Worm (Caenorhabditis elegans) whole organism, midembryonic: ENCODE data around the gene nhr-94.
"Not testable (repeated sequence)": the region's sequence is repeated elsewhere in the genome, so short reads cannot be mapped to it uniquely, and the experiment has no call there.

Experiments
- T22C8.4 ChIP-seq: fragments of 200-800 bp; sonication (Bioruptor generic); IDR thresholded peaks from 2 replicates; pipeline ENCODE4 v1.3.6; 2022; ENCODE audit warnings: missing genetic modification characterization, missing compliant biosample characterization
- cog-1 ChIP-seq: sonication (generic microtip); optimal IDR thresholded peaks from 2 replicates; lab custom pipeline; 2016; ENCODE audit warnings: missing genetic modification characterization, missing compliant biosample characterization
- flt-1 ChIP-seq: fragments of 200-800 bp; sonication (Bioruptor generic); IDR thresholded peaks from 2 replicates; pipeline ENCODE4 v1.3.6; 2022; ENCODE audit warnings: missing genetic modification characterization, missing compliant biosample characterization
- klf-2 ChIP-seq: fragments of 200-800 bp; sonication (Bioruptor generic); conservative IDR thresholded peaks from 2 replicates; pipeline ENCODE4 v1.3.6; 2022; ENCODE audit warnings: missing genetic modification reagents, missing genetic modification characterization, missing compliant biosample characterization
- med-1 ChIP-seq: sonication (generic microtip); optimal IDR thresholded peaks from 2 replicates; lab custom pipeline; 2017; ENCODE audit warnings: missing genetic modification characterization, mild to moderate bottlenecking, missing compliant biosample characterization, antibody characterized with exemption, missing genetic modification reagents; ENCODE audit not compliant: insufficient read depth
- ref-1 ChIP-seq: fragments of 200-800 bp; sonication (Bioruptor generic); conservative IDR thresholded peaks from 2 replicates; pipeline ENCODE4 v1.3.6; 2022; ENCODE audit warnings: missing genetic modification reagents, missing genetic modification characterization, missing compliant biosample characterization
- tab-1 ChIP-seq: fragments of 200-800 bp; sonication (Bioruptor generic); IDR thresholded peaks from 2 replicates; pipeline ENCODE4 v1.3.6; 2022; ENCODE audit warnings: missing genetic modification characterization, missing compliant biosample characterization
- ztf-23 ChIP-seq: fragments of 200-800 bp; sonication (Bioruptor generic); IDR thresholded peaks from 2 replicates; pipeline ENCODE4 v1.3.6; 2022; ENCODE audit warnings: missing genetic modification reagents, missing genetic modification characterization, missing compliant biosample characterization
- ztf-29 ChIP-seq: fragments of 200-800 bp; sonication (Bioruptor generic); IDR thresholded peaks from 2 replicates; pipeline ENCODE4 v1.3.6; 2022; ENCODE audit warnings: missing genetic modification reagents, missing genetic modification characterization, missing compliant biosample characterization

nhr-94 gene

DNA sequence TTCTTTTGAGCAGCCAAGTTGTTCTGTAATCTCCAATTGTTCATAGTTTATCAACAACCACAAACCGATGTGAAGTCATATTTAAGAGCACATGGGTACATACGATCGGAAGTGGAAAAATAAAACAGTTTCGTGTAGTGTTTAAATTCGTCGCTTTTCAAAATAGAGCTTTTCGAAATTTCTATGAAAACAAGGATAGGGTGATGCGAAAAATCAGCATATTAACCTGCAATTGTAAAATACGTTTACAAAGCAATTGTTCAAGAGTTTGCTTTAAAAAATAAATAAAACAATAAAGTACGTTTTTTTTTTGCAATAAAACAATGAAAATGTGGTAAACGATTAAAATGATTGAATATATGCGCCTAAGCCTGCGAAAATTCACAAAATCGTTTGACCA lies 35.8 kb upstream of the nhr-94 start, which contains the start of gene ZK105.14:
Gene ZK105.14, minus strand, starts transcription at position 101 of the 400 bp plus-strand sequence.
- TF ChIP-seq ref-1 (no peak), ztf-23 (GFP tag; lab: Robert Waterston, UW) (no peak), T22C8.4 (no peak), cog-1 (tag; lab: Kevin White, UChicago) (no peak), klf-2 (GFP tag; lab: Robert Waterston, UW) (no peak)

ce11 chrV:7717629-7718028 lies 31.5 kb upstream of the nhr-94 start, which contains the start of gene ZK105.5:
Gene ZK105.5 (minus strand): TSS chrV:7717729.
- TF ChIP-seq klf-2 (GFP tag; lab: Robert Waterston, UW) (no peak), flt-1 (GFP tag; lab: Robert Waterston, UW) (no peak), ref-1 (no peak), cog-1 (tag; lab: Kevin White, UChicago) (no peak), med-1 (GFP tag; lab: Kevin White, UChicago) (no peak), ztf-23 (GFP tag; lab: Robert Waterston, UW) (no peak), tab-1 (GFP tag; lab: Robert Waterston, UW) (no peak), ztf-29 (GFP tag; lab: Robert Waterston, UW) (no peak), T22C8.4 (no peak)

- TF ChIP-seq ztf-23 (GFP tag; lab: Robert Waterston, UW) (no peak), cog-1 (tag; lab: Kevin White, UChicago) (no peak), ztf-29 (GFP tag; lab: Robert Waterston, UW) (no peak), T22C8.4 (no peak), ref-1 (no peak), flt-1 (GFP tag; lab: Robert Waterston, UW) (no peak), tab-1 (GFP tag; lab: Robert Waterston, UW) (no peak), med-1 (GFP tag; lab: Kevin White, UChicago) (no peak), klf-2 (GFP tag; lab: Robert Waterston, UW) (no peak)
These were observed 29.9 kb upstream of the nhr-94 start, which contains the start of gene ZK105.12 for ce11 chrV:7716034-7716433. Gene ZK105.12 (minus strand): TSS chrV:7716134.

DNA sequence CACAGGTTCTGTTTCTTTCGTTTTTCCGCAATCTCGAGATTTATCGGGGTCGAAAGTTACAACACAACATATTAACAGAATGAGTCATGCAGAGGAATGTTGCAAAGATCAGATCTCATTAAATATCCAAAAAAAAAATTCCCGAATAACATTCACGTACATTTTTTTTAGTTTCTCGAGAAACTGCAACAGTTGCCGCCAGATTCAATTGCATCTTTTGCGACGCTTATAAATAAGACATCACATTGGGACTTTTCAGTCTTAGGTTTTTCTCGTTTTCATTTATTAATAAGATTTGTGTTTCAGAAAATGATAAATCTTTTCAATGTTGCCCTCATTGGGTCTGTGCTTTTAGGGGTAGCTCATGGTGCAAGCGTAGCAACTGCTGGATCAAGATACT lies 27.6 kb upstream of the nhr-94 start, which contains the start of gene ZK105.1:
Gene ZK105.1, plus strand, starts transcription at position 301 of the 400 bp plus-strand sequence.
- TF ChIP-seq ref-1 (no peak), T22C8.4 (no peak), klf-2 (GFP tag; lab: Robert Waterston, UW) (no peak), med-1 (GFP tag; lab: Kevin White, UChicago) (no peak), tab-1 (GFP tag; lab: Robert Waterston, UW) (no peak), cog-1 (tag; lab: Kevin White, UChicago) (no peak), ztf-23 (GFP tag; lab: Robert Waterston, UW) (no peak), ztf-29 (GFP tag; lab: Robert Waterston, UW) (no peak), flt-1 (GFP tag; lab: Robert Waterston, UW) (no peak)

- TF ChIP-seq ztf-29 (GFP tag; lab: Robert Waterston, UW): no peak
- no peak for TF ChIP-seq ref-1
- no peak for TF ChIP-seq tab-1 (GFP tag; lab: Robert Waterston, UW)
- no peak for TF ChIP-seq cog-1 (tag; lab: Kevin White, UChicago)
- no peak for TF ChIP-seq ztf-23 (GFP tag; lab: Robert Waterston, UW)
- no peak for TF ChIP-seq T22C8.4
- no peak for TF ChIP-seq klf-2 (GFP tag; lab: Robert Waterston, UW)
- TF ChIP-seq med-1 (GFP tag; lab: Kevin White, UChicago): no peak
- TF ChIP-seq flt-1 (GFP tag; lab: Robert Waterston, UW): no peak
These were observed 26.9 kb upstream of the nhr-94 start, which contains the start of gene ZK105.13 for ce11 chrV:7713072-7713471. Gene ZK105.13 (minus strand): TSS chrV:7713172.

DNA sequence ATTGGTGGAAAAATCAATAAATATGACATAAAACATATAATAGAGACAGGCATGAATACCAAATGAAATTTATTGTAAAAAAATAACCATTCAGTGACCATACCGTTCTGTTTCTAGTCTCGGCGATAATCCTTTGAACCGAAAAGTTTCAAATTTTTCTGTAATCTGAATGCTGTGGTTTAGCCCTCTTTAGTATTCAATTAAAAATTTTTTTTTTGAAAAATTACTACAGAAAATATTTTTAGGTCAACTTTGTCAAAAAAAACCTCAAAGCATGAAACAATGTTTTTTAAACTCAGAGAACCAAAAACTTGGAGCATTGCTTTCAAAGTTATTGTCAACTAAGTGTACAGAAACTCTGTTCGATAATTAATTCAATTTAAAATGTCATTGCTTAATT lies 22.4 kb upstream of the nhr-94 start, which contains the start of gene ZK105.11:
Gene ZK105.11, minus strand, starts transcription at position 101 of the 400 bp plus-strand sequence.
- TF ChIP-seq ztf-29 (GFP tag; lab: Robert Waterston, UW): no peak
- TF ChIP-seq tab-1 (GFP tag; lab: Robert Waterston, UW): no peak
- TF ChIP-seq cog-1 (tag; lab: Kevin White, UChicago): no peak
- no peak for TF ChIP-seq T22C8.4
- no peak for TF ChIP-seq klf-2 (GFP tag; lab: Robert Waterston, UW)
- no peak for TF ChIP-seq ref-1
- TF ChIP-seq ztf-23 (GFP tag; lab: Robert Waterston, UW): no peak
- no peak for TF ChIP-seq med-1 (GFP tag; lab: Kevin White, UChicago)
- TF ChIP-seq flt-1 (GFP tag; lab: Robert Waterston, UW): no peak

DNA sequence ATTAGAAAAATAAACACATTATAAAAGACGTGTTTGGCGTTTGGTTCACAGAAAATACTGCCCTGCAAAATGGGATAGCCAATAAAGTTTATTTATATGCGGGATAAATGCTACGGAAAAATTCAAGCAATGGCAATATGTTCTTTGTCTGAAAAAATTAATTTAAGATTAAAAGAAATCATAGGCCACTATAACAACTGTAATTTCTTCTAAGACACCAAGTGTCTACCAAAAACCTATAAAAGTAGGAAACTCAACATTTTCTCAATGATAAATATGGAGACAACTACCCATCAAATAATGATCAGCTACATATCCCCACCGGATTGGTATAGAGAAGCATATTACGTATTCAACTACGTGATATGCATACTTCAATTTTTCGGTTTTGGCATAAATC lies 19.2 kb upstream of the nhr-94 start, which contains the start of gene srw-3:
Gene srw-3, plus strand, starts transcription at position 301 of the 400 bp plus-strand sequence.
- TF ChIP-seq klf-2 (GFP tag; lab: Robert Waterston, UW): no peak
- no peak for TF ChIP-seq T22C8.4
- no peak for TF ChIP-seq med-1 (GFP tag; lab: Kevin White, UChicago)
- no peak for TF ChIP-seq ref-1
- no peak for TF ChIP-seq ztf-23 (GFP tag; lab: Robert Waterston, UW)
- no peak for TF ChIP-seq ztf-29 (GFP tag; lab: Robert Waterston, UW)
- TF ChIP-seq tab-1 (GFP tag; lab: Robert Waterston, UW): no peak
- no peak for TF ChIP-seq flt-1 (GFP tag; lab: Robert Waterston, UW)
- TF ChIP-seq cog-1 (tag; lab: Kevin White, UChicago): no peak

DNA sequence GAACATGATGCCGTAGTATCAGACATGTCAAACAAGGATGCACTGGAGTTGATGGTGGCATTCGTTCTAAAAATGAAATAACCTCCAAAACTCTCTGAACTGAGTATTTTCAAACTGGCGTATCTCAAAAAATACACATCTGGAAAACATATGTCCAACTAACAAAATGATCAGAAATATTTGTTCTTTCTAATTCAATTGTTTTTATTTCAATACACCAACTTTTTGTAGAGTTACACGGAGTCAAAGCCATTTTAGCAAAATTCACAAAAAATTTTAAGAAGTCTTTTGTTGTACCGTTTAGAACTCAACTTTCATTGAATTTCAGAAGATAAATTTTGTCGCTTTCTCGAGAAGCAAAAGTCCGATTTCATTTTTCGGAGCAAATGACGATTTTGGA lies 17.4 kb upstream of the nhr-94 start, which contains the start of gene srsx-40:
Gene srsx-40, minus strand, starts transcription at position 101 of the 400 bp plus-strand sequence.
- not testable (repeated sequence) for TF ChIP-seq med-1 (GFP tag; lab: Kevin White, UChicago); cog-1 (tag; lab: Kevin White, UChicago); ztf-29 (GFP tag; lab: Robert Waterston, UW)

ce11 chrV:7696842-7697241 lies 10.7 kb upstream of the nhr-94 start, which contains the start of gene ZK105.3:
Gene ZK105.3 (plus strand): TSS chrV:7697142.
- TF ChIP-seq ztf-29 (GFP tag; lab: Robert Waterston, UW) (no peak), ref-1 (no peak), tab-1 (GFP tag; lab: Robert Waterston, UW) (no peak), ztf-23 (GFP tag; lab: Robert Waterston, UW) (no peak), flt-1 (GFP tag; lab: Robert Waterston, UW) (no peak), klf-2 (GFP tag; lab: Robert Waterston, UW) (no peak)
